In genomic region chrIII:10904320-10904961, ce11 we compare ENCODE assay signal across 5 worm cellular contexts.
TF ChIP-seq lines count a peak whose summit lies in the region.

No protein-coding gene starts in this region.

TF ChIP-seq in whole organism, L1 larva, 84 proteins besides CTCF, POLR2A, EP300 and RAD21:
- TF ChIP-seq elt-3 (tag; optimal IDR thresholded peaks at IDR 0.05; lab: Kevin White, UChicago) = no peak
- TF ChIP-seq nhr-76 (tag; optimal IDR thresholded peaks at IDR 0.05; lab: Kevin White, UChicago) = no peak
- TF ChIP-seq vab-15 (tag; optimal IDR thresholded peaks at IDR 0.05; lab: Kevin White, UChicago) = no peak
- TF ChIP-seq nhr-28 (tag; optimal IDR thresholded peaks at IDR 0.05; lab: Kevin White, UChicago) = no peak
- TF ChIP-seq dpl-1 (GFP tag; optimal IDR thresholded peaks at IDR 0.05; lab: Kevin White, UChicago) = peak in 2 of 3 experiments; percentile 1 to 54
- no peak for TF ChIP-seq unc-30 (tag; optimal IDR thresholded peaks at IDR 0.05; lab: Kevin White, UChicago)
- peak in 1 of 2 experiments; percentile 39 for TF ChIP-seq lsy-2 (tag; optimal IDR thresholded peaks at IDR 0.05; lab: Kevin White, UChicago)
- no peak for TF ChIP-seq isw-1 (GFP tag; IDR thresholded peaks at IDR 0.05; lab: Robert Waterston, UW)
- no peak for TF ChIP-seq nhr-84 (tag; optimal IDR thresholded peaks at IDR 0.05; lab: Kevin White, UChicago)
- no peak for TF ChIP-seq dsc-1 (tag; optimal IDR thresholded peaks at IDR 0.05; lab: Kevin White, UChicago)
- no peak for TF ChIP-seq efl-1 (optimal IDR thresholded peaks at IDR 0.05; lab: Kevin White, UChicago)
- peak; percentile 10 to 94 for TF ChIP-seq efl-1 (GFP tag; optimal IDR thresholded peaks at IDR 0.05 in 1 of 2; lab: Kevin White, UChicago)
- no peak for TF ChIP-seq ces-1 (GFP tag; optimal IDR thresholded peaks at IDR 0.05; lab: Kevin White, UChicago)

TF ChIP-seq in whole organism, L2 larva, 48 proteins besides CTCF, POLR2A, EP300 and RAD21:
- no peak for TF ChIP-seq ztf-1 (GFP tag; conservative IDR thresholded peaks at IDR 0.05; lab: Robert Waterston, UW)
- no peak for TF ChIP-seq nhr-6 (tag; optimal IDR thresholded peaks at IDR 0.05; lab: Kevin White, UChicago)
- TF ChIP-seq crh-2 (tag; optimal IDR thresholded peaks at IDR 0.05; lab: Kevin White, UChicago) = no peak
- TF ChIP-seq lsy-2 (tag; optimal IDR thresholded peaks at IDR 0.05; lab: Kevin White, UChicago) = no peak
- peak; percentile 13 for TF ChIP-seq gmeb-1 (tag; optimal IDR thresholded peaks at IDR 0.05; lab: Kevin White, UChicago)
- no peak for TF ChIP-seq nhr-77 (tag; optimal IDR thresholded peaks at IDR 0.05; lab: Kevin White, UChicago)
- peak; percentile 97 for TF ChIP-seq nhr-25 (tag; optimal IDR thresholded peaks at IDR 0.05; lab: Kevin White, UChicago)
- no peak for TF ChIP-seq sem-4 (tag; optimal IDR thresholded peaks at IDR 0.05; lab: Kevin White, UChicago)

TF ChIP-seq in whole organism, L3 larva, 47 proteins besides CTCF, POLR2A, EP300 and RAD21:
- TF ChIP-seq elt-1 (tag; optimal IDR thresholded peaks at IDR 0.05; lab: Kevin White, UChicago) (peak; percentile 68), nhr-237 (tag; optimal IDR thresholded peaks at IDR 0.05; lab: Kevin White, UChicago) (no peak)

TF ChIP-seq in whole organism, L4 larva, 104 proteins besides CTCF, POLR2A, EP300 and RAD21:
- TF ChIP-seq aha-1 (tag; lab: Kevin White, UChicago) (peak; percentile 68), nhr-25 (tag; optimal IDR thresholded peaks at IDR 0.05; lab: Kevin White, UChicago; ENCODE audit: borderline replicate concordance, insufficient read depth) (no peak), mep-1 (tag; optimal IDR thresholded peaks at IDR 0.05; lab: Kevin White, UChicago) (peak; percentile 38), daf-19 (GFP tag; conservative IDR thresholded peaks at IDR 0.05; lab: Robert Waterston, UW) (no peak)
TF ChIP-seq in whole organism, L4 larva: peak in this region for 2.

TF ChIP-seq in whole organism, young adult, 124 proteins besides CTCF, POLR2A, EP300 and RAD21:
- TF ChIP-seq efl-1 (GFP tag; optimal IDR thresholded peaks at IDR 0.05; lab: Kevin White, UChicago) = peak; percentile 54
- peak in 1 of 3 experiments; percentile 76 for TF ChIP-seq lin-35 (GFP tag; optimal IDR thresholded peaks at IDR 0.05; lab: Kevin White, UChicago)
- TF ChIP-seq nhr-179 (tag; optimal IDR thresholded peaks at IDR 0.05; lab: Kevin White, UChicago) = no peak
- TF ChIP-seq dpl-1 (GFP tag; optimal IDR thresholded peaks at IDR 0.05; lab: Kevin White, UChicago) = peak; percentile 79
